Worm (Caenorhabditis elegans): ENCODE results near the gene lipl-2.
A peak's percentile ranks its signal among the peaks of the same experiment; 100 is the strongest.

lipl-2 gene

ce11 chrV:9789657-9790261 lies 1.6 kb upstream of the lipl-2 start, which contains the start of gene ztf-7:
Gene ztf-7, minus strand, starts transcription at chrV:9789707.
- peak; percentile 46 for TF ChIP-seq F13C5.2 (tag; optimal IDR thresholded peaks at IDR 0.05)
- TF ChIP-seq B0310.2 (tag; optimal IDR thresholded peaks at IDR 0.05): no peak
- no peak for TF ChIP-seq hnd-1 (tag; optimal IDR thresholded peaks at IDR 0.05)
- no peak for TF ChIP-seq tbx-11 (GFP tag; IDR thresholded peaks at IDR 0.05)
- TF ChIP-seq tra-4 (tag; optimal IDR thresholded peaks at IDR 0.05): no peak
- TF ChIP-seq hmbx-1 (tag; optimal IDR thresholded peaks at IDR 0.05): no peak
- no peak for TF ChIP-seq ceh-13 (GFP tag; optimal IDR thresholded peaks at IDR 0.05)

- TF ChIP-seq aly-1 (tag; optimal IDR thresholded peaks at IDR 0.05) (no peak), flt-1 (GFP tag; IDR thresholded peaks at IDR 0.05) (no peak), ets-7 (tag; optimal IDR thresholded peaks at IDR 0.05) (no peak), pes-1 (GFP tag; IDR thresholded peaks at IDR 0.05) (no peak), ceh-36 (tag; optimal IDR thresholded peaks at IDR 0.05) (no peak)
These were observed 3.6 kb downstream of the lipl-2 start for ce11 chrV:9794997-9795396.

- no peak for TF ChIP-seq scrt-1 (GFP tag; IDR thresholded peaks at IDR 0.05)
- no peak for TF ChIP-seq aly-1 (tag; optimal IDR thresholded peaks at IDR 0.05)
- no peak for TF ChIP-seq flt-1 (GFP tag; IDR thresholded peaks at IDR 0.05)
- TF ChIP-seq hmg-4 (GFP tag; optimal IDR thresholded peaks at IDR 0.05): no peak
- TF ChIP-seq ceh-36 (tag; optimal IDR thresholded peaks at IDR 0.05): no peak
- no peak for TF ChIP-seq B0310.2 (tag; optimal IDR thresholded peaks at IDR 0.05)
- TF ChIP-seq tbx-37 (GFP tag; conservative IDR thresholded peaks at IDR 0.05): no peak
These were observed 4.6 kb downstream of the lipl-2 start for ce11 chrV:9796002-9796401.

ce11 chrV:9796562-9796961 lies 5.2 kb downstream of the lipl-2 start, which contains the start of gene F46B6.9:
Gene F46B6.9, plus strand, starts transcription at chrV:9796862.
- TF ChIP-seq tra-4 (tag; optimal IDR thresholded peaks at IDR 0.05) (no peak), F13C5.2 (tag; optimal IDR thresholded peaks at IDR 0.05) (no peak), sea-1 (GFP tag; conservative IDR thresholded peaks at IDR 0.05) (no peak), aly-1 (tag; optimal IDR thresholded peaks at IDR 0.05) (no peak), hmbx-1 (tag; optimal IDR thresholded peaks at IDR 0.05) (no peak), tbx-37 (GFP tag; conservative IDR thresholded peaks at IDR 0.05) (no peak), ets-7 (tag; optimal IDR thresholded peaks at IDR 0.05) (no peak), flt-1 (GFP tag; IDR thresholded peaks at IDR 0.05) (no peak), ama-1 (optimal IDR thresholded peaks at IDR 0.05) (no peak), ceh-13 (GFP tag; optimal IDR thresholded peaks at IDR 0.05) (no peak), ceh-36 (tag; optimal IDR thresholded peaks at IDR 0.05) (no peak), hnd-1 (tag; optimal IDR thresholded peaks at IDR 0.05) (no peak)

ce11 chrV:9798212-9798611 lies 6.8 kb downstream of the lipl-2 start:
- no peak for TF ChIP-seq F13C5.2 (tag; optimal IDR thresholded peaks at IDR 0.05)
- TF ChIP-seq ceh-36 (tag; optimal IDR thresholded peaks at IDR 0.05): no peak
- TF ChIP-seq hnd-1 (tag; optimal IDR thresholded peaks at IDR 0.05): no peak
- TF ChIP-seq B0310.2 (tag; optimal IDR thresholded peaks at IDR 0.05): no peak
- TF ChIP-seq scrt-1 (GFP tag; IDR thresholded peaks at IDR 0.05): no peak
- no peak for TF ChIP-seq hmbx-1 (tag; optimal IDR thresholded peaks at IDR 0.05)
- no peak for TF ChIP-seq tbx-37 (GFP tag; conservative IDR thresholded peaks at IDR 0.05)
- TF ChIP-seq aly-1 (tag; optimal IDR thresholded peaks at IDR 0.05): no peak
- no peak for TF ChIP-seq tra-4 (tag; optimal IDR thresholded peaks at IDR 0.05)
- no peak for TF ChIP-seq ama-1 (optimal IDR thresholded peaks at IDR 0.05)
- TF ChIP-seq ceh-13 (GFP tag; optimal IDR thresholded peaks at IDR 0.05): no peak
- no peak for TF ChIP-seq flt-1 (GFP tag; IDR thresholded peaks at IDR 0.05)
- TF ChIP-seq ets-7 (tag; optimal IDR thresholded peaks at IDR 0.05): no peak
- no peak for TF ChIP-seq pes-1 (GFP tag; IDR thresholded peaks at IDR 0.05)

ce11 chrV:9799076-9799475 lies 7.7 kb downstream of the lipl-2 start, which contains the start of gene F46B6.13:
Gene F46B6.13, minus strand, starts transcription at chrV:9799176.
- TF ChIP-seq sea-1 (GFP tag; conservative IDR thresholded peaks at IDR 0.05) (no peak), F13C5.2 (tag; optimal IDR thresholded peaks at IDR 0.05) (no peak), scrt-1 (GFP tag; IDR thresholded peaks at IDR 0.05) (no peak), hnd-1 (tag; optimal IDR thresholded peaks at IDR 0.05) (no peak), flt-1 (GFP tag; IDR thresholded peaks at IDR 0.05) (no peak), aly-1 (tag; optimal IDR thresholded peaks at IDR 0.05) (no peak)

- TF ChIP-seq hmg-4 (GFP tag; optimal IDR thresholded peaks at IDR 0.05) (no peak), ama-1 (optimal IDR thresholded peaks at IDR 0.05) (no peak), aly-1 (tag; optimal IDR thresholded peaks at IDR 0.05) (no peak), hmbx-1 (tag; optimal IDR thresholded peaks at IDR 0.05) (no peak), tbx-37 (GFP tag; conservative IDR thresholded peaks at IDR 0.05) (no peak), pes-1 (GFP tag; IDR thresholded peaks at IDR 0.05) (no peak), hnd-1 (tag; optimal IDR thresholded peaks at IDR 0.05) (no peak), scrt-1 (GFP tag; IDR thresholded peaks at IDR 0.05) (no peak), B0310.2 (tag; optimal IDR thresholded peaks at IDR 0.05) (no peak), F13C5.2 (tag; optimal IDR thresholded peaks at IDR 0.05) (no peak), flt-1 (GFP tag; IDR thresholded peaks at IDR 0.05) (no peak), ceh-13 (GFP tag; optimal IDR thresholded peaks at IDR 0.05) (no peak), tbx-11 (GFP tag; IDR thresholded peaks at IDR 0.05) (no peak), ets-7 (tag; optimal IDR thresholded peaks at IDR 0.05) (no peak)
These were observed 10.6 kb downstream of the lipl-2 start, which contains the start of gene F46B6.10 for ce11 chrV:9801965-9802364. Gene F46B6.10, minus strand, starts transcription at chrV:9802065.

ce11 chrV:9803176-9803575 lies 11.8 kb downstream of the lipl-2 start, which contains the start of gene sru-39:
Gene sru-39, plus strand, starts transcription at chrV:9803476.
- no peak for TF ChIP-seq hmg-4 (GFP tag; optimal IDR thresholded peaks at IDR 0.05)
- no peak for TF ChIP-seq ama-1 (optimal IDR thresholded peaks at IDR 0.05)
- TF ChIP-seq scrt-1 (GFP tag; IDR thresholded peaks at IDR 0.05): no peak
- no peak for TF ChIP-seq sea-1 (GFP tag; conservative IDR thresholded peaks at IDR 0.05)
- TF ChIP-seq ets-7 (tag; optimal IDR thresholded peaks at IDR 0.05): no peak
- TF ChIP-seq tbx-11 (GFP tag; IDR thresholded peaks at IDR 0.05): no peak
- TF ChIP-seq tra-4 (tag; optimal IDR thresholded peaks at IDR 0.05): no peak
- TF ChIP-seq aly-1 (tag; optimal IDR thresholded peaks at IDR 0.05): no peak
- no peak for TF ChIP-seq hmbx-1 (tag; optimal IDR thresholded peaks at IDR 0.05)
- TF ChIP-seq flt-1 (GFP tag; IDR thresholded peaks at IDR 0.05): no peak
- no peak for TF ChIP-seq tbx-37 (GFP tag; conservative IDR thresholded peaks at IDR 0.05)
- TF ChIP-seq pes-1 (GFP tag; IDR thresholded peaks at IDR 0.05): no peak
- no peak for TF ChIP-seq ceh-13 (GFP tag; optimal IDR thresholded peaks at IDR 0.05)
- no peak for TF ChIP-seq B0310.2 (tag; optimal IDR thresholded peaks at IDR 0.05)
- TF ChIP-seq hnd-1 (tag; optimal IDR thresholded peaks at IDR 0.05): no peak
